Worm (Caenorhabditis elegans): ENCODE results near the gene rab-33.

The rab-33 gene

DNA sequence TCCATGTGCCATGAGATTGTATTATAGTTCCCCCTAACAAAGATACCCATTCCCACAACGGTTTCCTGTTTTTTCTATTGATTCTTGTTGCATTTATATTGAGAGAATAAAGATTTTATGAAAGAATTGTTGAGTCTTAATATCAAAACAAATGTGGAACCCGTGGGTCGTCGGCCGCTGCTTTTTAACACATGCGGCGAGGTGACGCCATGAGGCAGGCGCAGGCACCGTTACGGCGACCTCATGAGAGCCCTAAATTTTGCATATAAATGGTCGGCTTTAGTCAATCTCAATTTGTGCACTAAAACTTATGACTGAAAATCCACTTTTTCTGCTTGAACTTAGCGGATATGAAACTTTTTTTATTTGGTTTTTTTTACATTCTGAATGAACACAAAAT lies 33.9 kb upstream of the rab-33 start (continued):
- no peak for TF ChIP-seq lag-1 (GFP tag; IDR thresholded peaks at IDR 0.05)
- 0 out of 2 replicates have a peak, but pooled peaks have one; percentile 51 for TF ChIP-seq Y53G8AR.9 (GFP tag; conservative IDR thresholded peaks at IDR 0.05)
- TF ChIP-seq nfya-1 (tag; optimal IDR thresholded peaks at IDR 0.05; ENCODE audit: borderline replicate concordance, insufficient read depth) = no peak
- no peak for TF ChIP-seq unc-130 (GFP tag; optimal IDR thresholded peaks at IDR 0.05)
- no peak for TF ChIP-seq ceh-58 (GFP tag; IDR thresholded peaks at IDR 0.05)
- no peak for TF ChIP-seq nfya-2 (GFP tag; IDR thresholded peaks at IDR 0.05)
- no peak for TF ChIP-seq nhr-27 (tag; optimal IDR thresholded peaks at IDR 0.05)
- no peak for TF ChIP-seq tbx-9 (tag; optimal IDR thresholded peaks at IDR 0.05; ENCODE audit: borderline replicate concordance)
- TF ChIP-seq F37B4.10 (GFP tag; IDR thresholded peaks at IDR 0.05) = no peak
- no peak for TF ChIP-seq snpc-1.3 (tag; optimal IDR thresholded peaks at IDR 0.05; ENCODE audit: insufficient read depth)
- TF ChIP-seq sptf-2 (GFP tag; optimal IDR thresholded peaks at IDR 0.05) = no peak
- TF ChIP-seq let-607 (tag; optimal IDR thresholded peaks at IDR 0.05) = no peak
- no peak for TF ChIP-seq F55B11.4 (tag; optimal IDR thresholded peaks at IDR 0.05; ENCODE audit: borderline replicate concordance, insufficient read depth)
- no peak for TF ChIP-seq bed-1 (GFP tag; IDR thresholded peaks at IDR 0.05)
- TF ChIP-seq nhr-120 (GFP tag; IDR thresholded peaks at IDR 0.05) = 0 out of 2 replicates have a peak, but pooled peaks have one; percentile 55
- no peak for TF ChIP-seq ceh-100 (GFP tag; IDR thresholded peaks at IDR 0.05)
- peak; percentile 5; the same call in 1 of the 2 replicates for TF ChIP-seq hmg-1.2 (GFP tag; IDR thresholded peaks at IDR 0.05)
- no peak for TF ChIP-seq Y79H2A.3 (GFP tag; conservative IDR thresholded peaks at IDR 0.05)
- TF ChIP-seq madf-3 (GFP tag; IDR thresholded peaks at IDR 0.05) = no peak
- no peak for TF ChIP-seq unc-62 (GFP tag; optimal IDR thresholded peaks at IDR 0.05)
- TF ChIP-seq sea-2 (GFP tag; IDR thresholded peaks at IDR 0.05) = no peak
- TF ChIP-seq aptf-3 (GFP tag; IDR thresholded peaks at IDR 0.05) = no peak
- no peak for TF ChIP-seq tbp1 (GFP tag; optimal IDR thresholded peaks at IDR 0.05)
- no peak for TF ChIP-seq dpl-1 (GFP tag; optimal IDR thresholded peaks at IDR 0.05)
- no peak for TF ChIP-seq lsy-27 (tag; optimal IDR thresholded peaks at IDR 0.05; ENCODE audit: borderline replicate concordance, insufficient read depth)
- no peak for TF ChIP-seq aptf-2 (GFP tag; conservative IDR thresholded peaks at IDR 0.05)
- TF ChIP-seq ztf-6 (GFP tag; IDR thresholded peaks at IDR 0.05) = no peak
- no peak for TF ChIP-seq ama-1 (optimal IDR thresholded peaks at IDR 0.05)
- no peak for TF ChIP-seq ama-1 (GFP tag; optimal IDR thresholded peaks at IDR 0.05)
- no peak for TF ChIP-seq D2030.7 (GFP tag; IDR thresholded peaks at IDR 0.05)
- no peak for TF ChIP-seq B0261.1 (tag; optimal IDR thresholded peaks at IDR 0.05)
- TF ChIP-seq zfh-2 (GFP tag; conservative IDR thresholded peaks at IDR 0.05) = no peak
- TF ChIP-seq ekl-4 (GFP tag; IDR thresholded peaks at IDR 0.05) = no peak
- TF ChIP-seq let-526 (GFP tag; IDR thresholded peaks at IDR 0.05) = 0 out of 2 replicates have a peak, but pooled peaks have one; percentile 33
- TF ChIP-seq dox-1 (GFP tag; IDR thresholded peaks at IDR 0.05) = peak; percentile 17; the same call in 1 of the 2 replicates
- no peak for TF ChIP-seq mel-28 (tag; optimal IDR thresholded peaks at IDR 0.05; ENCODE audit: borderline replicate concordance)
- TF ChIP-seq ceh-91 (GFP tag; IDR thresholded peaks at IDR 0.05) = no peak
- no peak for TF ChIP-seq die-1 (tag; optimal IDR thresholded peaks at IDR 0.05)
- peak; percentile 62 for TF ChIP-seq ztf-26 (tag; optimal IDR thresholded peaks at IDR 0.05)
- TF ChIP-seq somi-1 (GFP tag; optimal IDR thresholded peaks at IDR 0.05) = no peak
- no peak for TF ChIP-seq snpc-4 (GFP tag; optimal IDR thresholded peaks at IDR 0.05)
- peak in 3 of 4 experiments; percentile 26 to 65 (median 47) for TF ChIP-seq snpc-4 (tag; optimal IDR thresholded peaks at IDR 0.05)
- no peak for TF ChIP-seq F57A8.1 (GFP tag; optimal IDR thresholded peaks at IDR 0.05)
- peak; percentile 36; the same call in 1 of the 2 replicates for TF ChIP-seq mcd-1 (GFP tag; IDR thresholded peaks at IDR 0.05)
- 0 out of 2 replicates have a peak, but pooled peaks have one; percentile 21 for TF ChIP-seq lin-26 (GFP tag; IDR thresholded peaks at IDR 0.05)
- no peak for TF ChIP-seq Y95B8A.8 (GFP tag; IDR thresholded peaks at IDR 0.05)
- TF ChIP-seq sdz-38 (tag; optimal IDR thresholded peaks at IDR 0.05) = no peak
- no peak for TF ChIP-seq snpc-1.1 (tag; optimal IDR thresholded peaks at IDR 0.05; ENCODE audit: insufficient read depth)
